Worm (Caenorhabditis elegans) whole organism, L4/young adult: ENCODE results near the gene unc-9.

Experiments used
- W03F9.2 ChIP-seq: fragments of 150-350 bp; optimal IDR thresholded peaks from 2 replicates; lab custom pipeline; 2014; ENCODE audit warnings: missing biosample characterization, missing genetic modification characterization
- him-1 ChIP-seq: sonication (generic microtip); optimal IDR thresholded peaks from 2 replicates; lab custom pipeline; 2016; ENCODE audit warnings: missing genotype, missing genetic modification reagents, missing genetic modification characterization, missing compliant biosample characterization

- TF ChIP-seq him-1 (no peak), W03F9.2 (tag; lab: Kevin White, UChicago) (no peak)
These were observed 38.4 kb upstream of the unc-9 start for ce11 chrX:13163185-13163584.
